Fruit fly (Drosophila melanogaster): ENCODE results near the gene CG9098.

DNA sequence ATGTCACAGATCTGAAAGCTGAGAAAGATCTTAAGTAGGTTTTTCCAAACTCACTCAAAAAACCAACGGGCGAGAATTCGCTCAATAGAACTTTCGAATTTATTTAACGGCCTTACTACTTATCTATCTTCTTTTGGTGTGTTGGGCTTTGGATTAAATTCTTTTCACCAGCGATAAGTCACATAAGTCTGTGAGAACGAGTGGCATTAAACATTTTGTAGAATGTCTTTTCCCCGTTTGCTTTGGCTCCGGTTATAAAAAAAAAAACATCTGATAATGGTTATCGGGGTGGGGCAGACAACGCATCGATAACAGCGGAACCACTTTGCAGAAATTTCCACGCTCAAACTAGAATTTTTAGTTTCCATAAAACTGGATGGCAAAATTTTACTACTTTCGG is 36.5 kb downstream of the CG9098 start:
- no peak for TF ChIP-seq CG14655 (GFP tag; optimal IDR thresholded peaks at IDR 0.05)
- TF ChIP-seq Pif1B (GFP tag; optimal IDR thresholded peaks at IDR 0.05): no peak
- TF ChIP-seq CG9948 (tag; optimal IDR thresholded peaks at IDR 0.05): no peak
- TF ChIP-seq EcR (GFP tag; optimal IDR thresholded peaks at IDR 0.05): no peak
- no peak for TF ChIP-seq CG15710 (tag; optimal IDR thresholded peaks at IDR 0.05)
- no peak for TF ChIP-seq CG32121 (GFP tag; IDR thresholded peaks at IDR 0.05)
- no peak for TF ChIP-seq Pif1A (GFP tag; optimal IDR thresholded peaks at IDR 0.05)
- TF ChIP-seq CG12605 (GFP tag; IDR thresholded peaks at IDR 0.05): no peak
- TF ChIP-seq gl (tag; optimal IDR thresholded peaks at IDR 0.05): no peak
